Fruit fly (Drosophila melanogaster) Kc167 (cell line): ENCODE measurements around the gene CG5162.

Experiments
- h ChIP-seq: fragments of >200 bp; optimal IDR thresholded peaks from 3 replicates; lab custom pipeline; 2018; ENCODE audit warnings: missing external identifiers
- insv ChIP-seq: fragments of >200 bp; optimal IDR thresholded peaks from 3 replicates; lab custom pipeline; 2018; ENCODE audit warnings: missing external identifiers
- psq ChIP-seq: fragments of >200 bp; optimal IDR thresholded peaks from 2 replicates; lab custom pipeline; 2017; ENCODE audit warnings: missing external identifiers
- ttk ChIP-seq: sonication (Bioruptor generic); optimal IDR thresholded peaks from 2 replicates; lab custom pipeline; 2017; ENCODE audit warnings: missing external identifiers

- TF ChIP-seq h (lab: Kevin White, UChicago): no peak
- TF ChIP-seq insv (lab: Kevin White, UChicago): no peak
- TF ChIP-seq psq (lab: Kevin White, UChicago): no peak
- TF ChIP-seq ttk (lab: Kevin White, UChicago): no peak
Measured at dm6 chrX:17181264-17182198, 33.6 kb upstream of the CG5162 start.
